Worm (Caenorhabditis elegans) whole organism, L4 larva: ENCODE measurements around the gene F40C5.2.

Experiments
- aly-2 ChIP-seq: sonication (generic microtip); optimal IDR thresholded peaks from 2 replicates; lab custom pipeline; 2018; ENCODE audit warnings: missing biosample characterization, missing genetic modification characterization
- ceh-28 ChIP-seq: fragments of 150-350 bp; optimal IDR thresholded peaks from 2 replicates; lab custom pipeline; 2014; ENCODE audit warnings: missing biosample characterization, missing genetic modification reagents, missing genetic modification characterization
- dpl-1 ChIP-seq: fragments of 150-350 bp; optimal IDR thresholded peaks from 2 replicates; lab custom pipeline; 2014; ENCODE audit warnings: missing biosample characterization, missing genetic modification reagents, missing genetic modification characterization
- lin-39 ChIP-seq: fragments of 150-350 bp; optimal IDR thresholded peaks from 2 replicates; lab custom pipeline; 2014; ENCODE audit warnings: missing biosample characterization, missing genetic modification reagents, missing genetic modification characterization
- mxl-3 ChIP-seq: fragments of 200-800 bp; sonication (Bioruptor generic); optimal IDR thresholded peaks from 2 replicates; lab custom pipeline; 2018; ENCODE audit warnings: mild to moderate bottlenecking, missing genetic modification characterization, missing compliant biosample characterization
- nhr-25 ChIP-seq: sonication (generic microtip); optimal IDR thresholded peaks from 2 replicates; lab custom pipeline; 2017; ENCODE audit warnings: missing genetic modification characterization, mild to moderate bottlenecking, missing compliant biosample characterization, antibody characterized with exemption, moderate library complexity, borderline replicate concordance; ENCODE audit not compliant: insufficient read depth

ce11 chrV:3583622-3584021 lies 12.8 kb downstream of the F40C5.2 start:
- TF ChIP-seq aly-2 (tag; lab: Kevin White, UChicago), result no peak
- no peak for TF ChIP-seq nhr-25 (tag; lab: Kevin White, UChicago)
- no peak for TF ChIP-seq ceh-28 (tag; lab: Kevin White, UChicago)
- no peak for TF ChIP-seq lin-39 (tag; lab: Kevin White, UChicago)
- no peak for TF ChIP-seq mxl-3
- TF ChIP-seq dpl-1, result no peak
